Worm (Caenorhabditis elegans): ENCODE results near the gene F56D2.2.
"Not testable (repeated sequence)": the region's sequence is repeated elsewhere in the genome, so short reads cannot be mapped to it uniquely, and the experiment has no call there.

The F56D2.2 gene

DNA sequence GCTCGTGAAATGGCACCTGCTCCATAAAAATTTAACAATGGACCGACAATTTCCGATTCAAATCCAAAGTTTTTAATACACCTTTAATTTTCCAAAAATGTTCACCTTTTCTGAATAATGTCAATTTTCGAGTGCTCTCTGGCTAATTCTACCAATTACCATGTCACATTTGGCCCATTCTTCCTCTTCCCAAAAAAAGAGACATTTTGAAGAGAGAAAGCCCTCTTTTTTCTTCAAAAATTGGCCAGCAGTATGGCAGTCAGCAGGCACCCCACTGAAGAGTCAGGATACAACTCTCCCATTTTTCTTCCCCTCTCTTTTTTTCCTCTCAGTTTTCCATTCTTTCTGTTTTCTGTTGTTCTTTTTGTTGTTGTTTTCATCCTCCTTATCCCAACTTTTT is 47.4 kb downstream of the F56D2.2 start:
- no peak for TF ChIP-seq nhr-6 (tag; optimal IDR thresholded peaks at IDR 0.05)
- TF ChIP-seq nhr-28 (tag; optimal IDR thresholded peaks at IDR 0.05), result no peak
- TF ChIP-seq aha-1 (tag), result no peak
- no peak for TF ChIP-seq zip-2 (tag; optimal IDR thresholded peaks at IDR 0.05)
- TF ChIP-seq daf-19 (GFP tag; conservative IDR thresholded peaks at IDR 0.05), result no peak
- TF ChIP-seq egl-43 (GFP tag; IDR thresholded peaks at IDR 0.05), result no peak
- TF ChIP-seq Y48G9A.11 (GFP tag; IDR thresholded peaks at IDR 0.05), result no peak
- no peak for TF ChIP-seq php-3 (GFP tag; IDR thresholded peaks at IDR 0.05)
- TF ChIP-seq nhr-10 (tag; optimal IDR thresholded peaks at IDR 0.05), result no peak
- no peak for TF ChIP-seq nhr-25 (tag; optimal IDR thresholded peaks at IDR 0.05; ENCODE audit: borderline replicate concordance, insufficient read depth)
- no peak for TF ChIP-seq ceh-20 (GFP tag; IDR thresholded peaks at IDR 0.05)
- TF ChIP-seq daf-16 (GFP tag; optimal IDR thresholded peaks at IDR 0.05), result peak in 1 of 2 experiments; percentile 9
- no peak for TF ChIP-seq daf-16 (tag; optimal IDR thresholded peaks at IDR 0.05)
- TF ChIP-seq rbr-2 (tag; optimal IDR thresholded peaks at IDR 0.05), result peak; percentile 5
- no peak for TF ChIP-seq lin-13 (GFP tag; optimal IDR thresholded peaks at IDR 0.05)
- TF ChIP-seq tra-1 (GFP tag; IDR thresholded peaks at IDR 0.05), result no peak
- TF ChIP-seq hlh-11 (tag; optimal IDR thresholded peaks at IDR 0.05), result no peak
- no peak for TF ChIP-seq ztf-7 (tag; optimal IDR thresholded peaks at IDR 0.05)
- TF ChIP-seq vab-7 (GFP tag; IDR thresholded peaks at IDR 0.05), result no peak
- TF ChIP-seq hlh-30 (tag; optimal IDR thresholded peaks at IDR 0.05; ENCODE audit: insufficient read depth), result peak; percentile 11
- peak in 1 of 2 experiments; percentile 94 for TF ChIP-seq unc-62 (GFP tag; optimal IDR thresholded peaks at IDR 0.05 in 1 of 2)
- no peak for TF ChIP-seq unc-62 (tag; optimal IDR thresholded peaks at IDR 0.05)
- TF ChIP-seq mxl-2 (GFP tag; conservative IDR thresholded peaks at IDR 0.05), result no peak
- TF ChIP-seq dmd-8 (GFP tag; IDR thresholded peaks at IDR 0.05), result no peak
- TF ChIP-seq hmg-1.1 (GFP tag; IDR thresholded peaks at IDR 0.05), result peak; percentile 39; the same call in 1 of the 2 replicates
- TF ChIP-seq zfp-3 (GFP tag; conservative IDR thresholded peaks at IDR 0.05), result no peak
- TF ChIP-seq arid-1 (GFP tag; conservative IDR thresholded peaks at IDR 0.05), result no peak
- no peak for TF ChIP-seq spr-1 (tag; optimal IDR thresholded peaks at IDR 0.05)
- TF ChIP-seq ZK337.2 (GFP tag; IDR thresholded peaks at IDR 0.05), result no peak
- no peak for TF ChIP-seq Y105C5A.15 (GFP tag; IDR thresholded peaks at IDR 0.05)
- TF ChIP-seq lsy-2 (tag; optimal IDR thresholded peaks at IDR 0.05), result peak in 1 of 2 experiments; percentile 10
- TF ChIP-seq dve-1 (tag; optimal IDR thresholded peaks at IDR 0.05; ENCODE audit: insufficient read depth), result no peak
- TF ChIP-seq skn-1 (tag; optimal IDR thresholded peaks at IDR 0.05), result no peak
- TF ChIP-seq daf-8 (GFP tag; IDR thresholded peaks at IDR 0.05), result no peak

DNA sequence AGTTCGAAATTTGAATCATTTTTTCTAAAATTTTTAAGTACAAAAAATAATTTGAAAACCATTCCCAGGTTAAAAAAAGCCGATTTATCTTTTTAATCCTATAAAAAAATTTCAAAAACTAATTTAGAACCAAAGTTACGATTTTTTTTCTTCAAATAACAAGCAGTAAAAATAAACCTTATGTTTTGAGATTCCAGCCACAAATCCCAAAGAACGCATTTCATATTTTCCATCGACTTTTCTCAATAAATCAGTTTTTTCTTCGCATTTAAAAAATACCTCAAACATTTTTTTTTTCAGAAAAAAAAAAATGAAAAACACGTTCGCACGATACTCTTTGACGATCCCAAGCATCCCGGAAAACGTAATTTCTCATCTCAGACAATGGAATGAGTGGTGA is 48.1 kb downstream of the F56D2.2 start, which contains the start of gene ckk-1:
TSS of gene ckk-1 (plus strand) at position 301 of the 400 bp plus-strand sequence.
- TF ChIP-seq ceh-62 (tag; optimal IDR thresholded peaks at IDR 0.05) (no peak), unc-62 (GFP tag; optimal IDR thresholded peaks at IDR 0.05 in 1 of 2) (no peak), unc-62 (tag; optimal IDR thresholded peaks at IDR 0.05) (no peak)

DNA sequence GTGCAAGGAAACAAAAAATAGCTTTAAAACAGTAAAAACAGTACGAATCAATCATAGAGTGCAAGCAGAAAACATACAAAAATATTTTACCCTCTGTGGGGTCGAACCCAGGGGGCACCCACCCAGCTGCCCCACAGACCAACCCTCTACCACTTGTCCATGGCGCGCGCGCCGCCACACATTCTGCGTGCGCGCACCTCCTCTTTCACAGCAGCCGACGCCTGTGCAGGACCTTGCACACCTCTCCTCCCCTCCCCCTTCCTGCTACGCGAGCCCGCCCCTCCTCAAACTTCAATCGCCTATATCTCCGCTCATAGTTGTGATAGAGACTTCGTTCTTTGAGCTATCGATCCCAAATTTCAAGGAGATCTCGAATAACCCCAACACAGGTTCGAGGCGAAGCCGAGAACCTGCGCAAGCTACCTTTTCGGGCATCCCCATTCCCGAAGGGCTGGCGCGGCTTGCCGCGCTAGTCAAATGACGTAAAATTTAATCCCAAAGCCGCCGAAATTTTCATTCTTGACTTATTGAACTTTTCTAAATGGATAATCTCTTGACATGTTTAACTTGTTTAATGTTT is 50.3 kb downstream of the F56D2.2 start:
- peak; percentile 39; the same call in 1 of the 2 replicates for TF ChIP-seq lin-1 (GFP tag; IDR thresholded peaks at IDR 0.05)
- TF ChIP-seq hmg-1.1 (GFP tag; IDR thresholded peaks at IDR 0.05), result peak; percentile 81
- peak; percentile 47; the same call in 1 of the 2 replicates for TF ChIP-seq madf-9 (GFP tag; conservative IDR thresholded peaks at IDR 0.05)
- TF ChIP-seq T26A8.4 (GFP tag; IDR thresholded peaks at IDR 0.05), result peak; percentile 81
- peak; percentile 65 for TF ChIP-seq lim-7 (GFP tag; IDR thresholded peaks at IDR 0.05)
- 0 out of 2 replicates have a peak, but pooled peaks have one; percentile 44 for TF ChIP-seq dmd-8 (GFP tag; IDR thresholded peaks at IDR 0.05)
- 0 out of 2 replicates have a peak, but pooled peaks have one; percentile 26 for TF ChIP-seq nhr-41 (GFP tag; IDR thresholded peaks at IDR 0.05)
- TF ChIP-seq saeg-2 (GFP tag; IDR thresholded peaks at IDR 0.05), result peak; percentile 75; the same call in 1 of the 2 replicates
- TF ChIP-seq set-16 (GFP tag; IDR thresholded peaks at IDR 0.05), result peak; percentile 99
- TF ChIP-seq egl-43 (GFP tag; IDR thresholded peaks at IDR 0.05), result peak; percentile 86
- peak; percentile 1 for TF ChIP-seq hlh-11 (tag; optimal IDR thresholded peaks at IDR 0.05)
- TF ChIP-seq pha-4 (GFP tag; IDR thresholded peaks at IDR 0.05), result peak; percentile 73; the same call in 1 of the 2 replicates
- TF ChIP-seq pha-4 (tag; optimal IDR thresholded peaks at IDR 0.05), result not testable (repeated sequence)
- TF ChIP-seq php-3 (GFP tag; IDR thresholded peaks at IDR 0.05), result peak; percentile 60; the same call in 1 of the 2 replicates
- peak; percentile 40; the same call in 1 of the 2 replicates for TF ChIP-seq vab-7 (GFP tag; IDR thresholded peaks at IDR 0.05)
- TF ChIP-seq tra-1 (GFP tag; IDR thresholded peaks at IDR 0.05), result peak; percentile 56; the same call in 1 of the 2 replicates
- TF ChIP-seq ctbp-1 (GFP tag; IDR thresholded peaks at IDR 0.05), result 0 out of 2 replicates have a peak, but pooled peaks have one; percentile 23
- TF ChIP-seq dmd-6 (GFP tag; IDR thresholded peaks at IDR 0.05), result peak; percentile 69
- TF ChIP-seq snpc-1.2 (GFP tag; IDR thresholded peaks at IDR 0.05), result peak; percentile 94
- TF ChIP-seq arid-1 (GFP tag; conservative IDR thresholded peaks at IDR 0.05), result peak; percentile 79
- peak; percentile 94 for TF ChIP-seq Y48G9A.11 (GFP tag; IDR thresholded peaks at IDR 0.05)

Measured in whole organism, L4 larva.